Fruit fly (Drosophila melanogaster): Measurements from ENCODE around the gene Tom20.
A peak's percentile ranks its signal among the peaks of the same experiment; 100 is the strongest.

DNA sequence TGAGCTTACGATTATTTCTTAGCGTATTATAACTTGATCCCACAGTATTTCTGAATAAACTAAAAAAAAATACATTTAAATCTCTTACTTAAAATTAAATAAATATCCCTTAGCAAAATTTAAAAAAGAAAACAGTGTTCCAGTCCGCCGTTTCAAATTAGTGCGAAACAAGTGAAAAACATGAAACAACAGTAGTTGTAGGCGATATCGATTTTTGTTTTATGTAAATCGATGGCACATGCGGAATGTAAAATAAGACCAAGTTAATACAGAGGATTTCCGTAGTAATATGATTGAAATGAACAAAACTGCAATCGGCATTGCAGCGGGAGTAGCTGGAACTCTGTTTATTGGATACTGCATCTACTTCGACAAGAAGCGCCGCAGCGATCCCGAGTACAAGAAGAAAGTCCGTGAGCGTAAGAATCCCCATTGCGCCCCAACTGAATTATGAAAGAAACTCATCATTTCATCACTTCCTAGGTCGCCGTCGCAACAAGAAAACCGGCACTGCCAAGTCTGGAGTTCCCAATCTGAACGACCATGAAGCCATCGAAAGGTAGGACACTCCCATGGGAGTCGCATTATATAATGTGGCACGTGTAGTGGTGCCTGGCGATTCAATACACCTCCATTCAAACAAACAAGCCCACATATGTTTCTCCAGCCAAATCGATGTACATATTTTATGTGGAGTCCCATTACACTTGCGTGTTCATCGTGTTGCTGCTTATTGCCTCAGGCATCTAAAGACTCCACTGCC lies 615 bp downstream of the Tom20 start:
- TF ChIP-seq CTCF (optimal IDR thresholded peaks at IDR 0.05) (peak in 1 of 2 experiments; percentile 41), CG8478 (optimal IDR thresholded peaks at IDR 0.05) (no peak)
